Worm (Caenorhabditis elegans): Measurements from ENCODE around the gene F44F4.10.

DNA sequence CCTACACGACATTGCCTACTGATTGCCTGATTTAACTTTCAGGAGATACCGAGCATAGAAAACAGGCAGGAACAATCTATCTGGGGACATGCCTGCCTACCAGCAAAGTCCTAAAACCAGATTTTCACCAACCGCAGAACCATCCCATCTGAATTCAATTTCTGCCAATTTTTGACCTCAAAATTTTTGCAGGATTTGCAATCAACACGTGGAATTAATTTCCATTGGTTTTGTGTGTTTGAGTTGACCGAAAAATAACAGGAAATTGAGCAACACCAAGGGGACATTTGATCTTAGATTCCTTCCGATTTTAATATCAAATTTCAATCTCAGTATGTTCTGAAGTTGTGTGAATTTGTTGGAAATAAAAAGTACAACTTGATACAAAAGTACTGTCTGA lies 18.1 kb downstream of the F44F4.10 start:
- no peak for TF ChIP-seq sox-4 (tag; optimal IDR thresholded peaks at IDR 0.05)
- TF ChIP-seq fkh-10 (GFP tag; optimal IDR thresholded peaks at IDR 0.05) = no peak
- no peak for TF ChIP-seq odd-2 (tag; optimal IDR thresholded peaks at IDR 0.05)
- no peak for TF ChIP-seq pha-4 (tag; optimal IDR thresholded peaks at IDR 0.05)
- no peak for TF ChIP-seq ceh-6 (GFP tag; optimal IDR thresholded peaks at IDR 0.05)
- no peak for TF ChIP-seq T23F11.4 (GFP tag; optimal IDR thresholded peaks at IDR 0.05)
